Worm (Caenorhabditis elegans) whole organism, late embryonic: ENCODE measurements around the gene W02A2.8.

ENCODE experiments used
- ahr-1 ChIP-seq: sonication (generic microtip); optimal IDR thresholded peaks from 2 replicates; lab custom pipeline; 2016; ENCODE audit warnings: missing genetic modification characterization, missing compliant biosample characterization
- ama-1 ChIP-seq: fragments of 150-350 bp; optimal IDR thresholded peaks from 2 replicates; lab custom pipeline; 2014
- elt-4 ChIP-seq: sonication (generic microtip); optimal IDR thresholded peaks from 2 replicates; lab custom pipeline; 2016; ENCODE audit warnings: missing genetic modification characterization, missing compliant biosample characterization
- hlh-8 ChIP-seq: sonication (generic microtip); optimal IDR thresholded peaks from 2 replicates; lab custom pipeline; 2016; ENCODE audit warnings: missing genotype, missing genetic modification characterization, missing compliant biosample characterization
- unc-42 ChIP-seq: sonication (generic microtip); optimal IDR thresholded peaks from 2 replicates; lab custom pipeline; 2016; ENCODE audit warnings: missing genotype, missing genetic modification characterization, missing compliant biosample characterization

- no peak for TF ChIP-seq elt-4 (tag; lab: Kevin White, UChicago)
- no peak for TF ChIP-seq hlh-8 (tag; lab: Kevin White, UChicago)
- TF ChIP-seq ahr-1 (tag; lab: Kevin White, UChicago), result no peak
- TF ChIP-seq ama-1 (lab: Kevin White, UChicago), result no peak
- TF ChIP-seq unc-42 (tag; lab: Kevin White, UChicago), result no peak
Observed at ce11 chrIV:13331285-13331684, 27.1 kb downstream of the W02A2.8 start, which contains the start of gene pqn-74.
